Worm (Caenorhabditis elegans) whole organism, L1 larva: ENCODE data around the gene fmo-2.
A peak's percentile ranks its signal among the peaks of the same experiment; 100 is the strongest.

Experiments
- C04F5.9 ChIP-seq: sonication (generic microtip); optimal IDR thresholded peaks from 2 replicates; lab custom pipeline; 2016; ENCODE audit warnings: missing genetic modification characterization, missing compliant biosample characterization
- C16A3.4 ChIP-seq: fragments of 150-350 bp; optimal IDR thresholded peaks from 2 replicates; lab custom pipeline; 2014; ENCODE audit warnings: missing biosample characterization, missing genetic modification characterization
- C34B4.2 ChIP-seq: sonication (generic microtip); optimal IDR thresholded peaks from 2 replicates; lab custom pipeline; 2017; ENCODE audit warnings: mild to moderate bottlenecking, missing genetic modification characterization, missing compliant biosample characterization
- Y116A8C.19 ChIP-seq: sonication (generic microtip); optimal IDR thresholded peaks from 2 replicates; lab custom pipeline; 2016; ENCODE audit warnings: missing compliant biosample characterization, missing genetic modification characterization, borderline replicate concordance
- blmp-1 ChIP-seq: fragments of 150-350 bp; optimal IDR thresholded peaks from 2 replicates; lab custom pipeline; 2014; ENCODE audit warnings: missing biosample characterization, missing genetic modification characterization
- ceh-63 ChIP-seq: fragments of 200-800 bp; sonication (Bioruptor generic); optimal IDR thresholded peaks from 2 replicates; lab custom pipeline; 2018; ENCODE audit warnings: mild to moderate bottlenecking, missing genetic modification characterization, missing compliant biosample characterization
- ceh-90 ChIP-seq: sonication (generic microtip); optimal IDR thresholded peaks from 2 replicates; lab custom pipeline; 2016; ENCODE audit warnings: missing genetic modification characterization, missing compliant biosample characterization
- dsc-1 ChIP-seq: sonication (generic microtip); optimal IDR thresholded peaks from 2 replicates; lab custom pipeline; 2016; ENCODE audit warnings: mild to moderate bottlenecking, missing genetic modification characterization, missing compliant biosample characterization
- efl-1 ChIP-seq, 4 experiments: fragments of 150-350 bp; optimal IDR thresholded peaks in 3 of 4; peaks in 1 of 4; 1 replicate in 1 of 4; 2 replicates in 3 of 4; lab custom pipeline; 2014; ENCODE audit warnings: missing biosample characterization in 2 of 4, missing genetic modification characterization in 2 of 4, missing genetic modification reagents in 2 of 4
- efl-3 ChIP-seq: fragments of 200-800 bp; sonication (Bioruptor generic); optimal IDR thresholded peaks from 2 replicates; lab custom pipeline; 2018; ENCODE audit warnings: mild to moderate bottlenecking, missing genetic modification characterization, missing compliant biosample characterization
- elt-3 ChIP-seq, 6 experiments: fragments of 150-350 bp in 1 of 6; sonication (generic microtip); optimal IDR thresholded peaks; 2 replicates each; lab custom pipeline; 2017 to 2018; ENCODE audit warnings: missing biosample characterization in 6 of 6, missing genetic modification characterization in 6 of 6, inconsistent platforms in 1 of 6
- fkh-8 ChIP-seq: sonication (generic microtip); optimal IDR thresholded peaks from 2 replicates; lab custom pipeline; 2016; ENCODE audit warnings: mild to moderate bottlenecking, missing genetic modification characterization, missing compliant biosample characterization
- hlh-4 ChIP-seq: sonication (generic microtip); optimal IDR thresholded peaks from 2 replicates; lab custom pipeline; 2016; ENCODE audit warnings: mild to moderate bottlenecking, missing genetic modification characterization, missing compliant biosample characterization
- hpl-2 ChIP-seq: fragments of 150-350 bp; optimal IDR thresholded peaks from 2 replicates; lab custom pipeline; 2014; ENCODE audit warnings: missing biosample characterization, missing genetic modification reagents, missing genetic modification characterization
- lin-14 ChIP-seq: fragments of 200-800 bp; sonication (Bioruptor generic); optimal IDR thresholded peaks from 2 replicates; lab custom pipeline; 2018; ENCODE audit warnings: mild to moderate bottlenecking, missing genetic modification characterization, moderate library complexity, missing compliant biosample characterization
- lin-15B ChIP-seq: fragments of 150-350 bp; sonication (generic microtip); optimal IDR thresholded peaks from 3 replicates; lab custom pipeline; 2014; ENCODE audit warnings: missing biosample characterization, missing genetic modification characterization
- lsy-2 ChIP-seq, 2 experiments: fragments of 150-350 bp; optimal IDR thresholded peaks; 2 replicates each; lab custom pipeline; 2014; ENCODE audit warnings: missing biosample characterization in 2 of 2, missing genetic modification characterization in 2 of 2
- mdl-1 ChIP-seq, 2 experiments: fragments of 150-350 bp; optimal IDR thresholded peaks; 2 replicates each; lab custom pipeline; 2014 to 2017; ENCODE audit warnings: missing biosample characterization in 2 of 2, missing genetic modification characterization in 2 of 2, inconsistent platforms in 1 of 2
- mef-2 ChIP-seq: fragments of 150-350 bp; optimal IDR thresholded peaks from 2 replicates; lab custom pipeline; 2014; ENCODE audit warnings: missing biosample characterization, missing genetic modification characterization
- mep-1 ChIP-seq: fragments of 150-350 bp; optimal IDR thresholded peaks from 2 replicates; lab custom pipeline; 2014; ENCODE audit warnings: missing biosample characterization, missing genetic modification characterization
- nhr-12 ChIP-seq: sonication (generic microtip); optimal IDR thresholded peaks from 2 replicates; lab custom pipeline; 2017; ENCODE audit warnings: missing biosample characterization, missing genetic modification characterization
- nhr-19 ChIP-seq: fragments of 200-800 bp; sonication (Bioruptor generic); conservative IDR thresholded peaks from 2 replicates; pipeline ENCODE4 v1.3.6; 2022; ENCODE audit warnings: missing genetic modification characterization, missing compliant biosample characterization
- nhr-20 ChIP-seq: sonication (generic microtip); optimal IDR thresholded peaks from 2 replicates; lab custom pipeline; 2016; ENCODE audit warnings: mild to moderate bottlenecking, missing genetic modification characterization, missing compliant biosample characterization
- nhr-47 ChIP-seq: sonication (generic microtip); optimal IDR thresholded peaks from 2 replicates; lab custom pipeline; 2016; ENCODE audit warnings: mild to moderate bottlenecking, missing genetic modification characterization, moderate library complexity, missing compliant biosample characterization
- nhr-85 ChIP-seq: sonication (generic microtip); peaks from one replicate; lab custom pipeline; 2016; ENCODE audit warnings: missing genetic modification characterization, inconsistent platforms, missing compliant biosample characterization
- nhr-90 ChIP-seq: sonication (generic microtip); optimal IDR thresholded peaks from 2 replicates; lab custom pipeline; 2016; ENCODE audit warnings: mild to moderate bottlenecking, missing genetic modification characterization, missing compliant biosample characterization; ENCODE audit not compliant: poor library complexity
- pag-3 ChIP-seq: sonication (generic microtip); optimal IDR thresholded peaks from 2 replicates; lab custom pipeline; 2017; ENCODE audit warnings: missing genetic modification characterization, mild to moderate bottlenecking, missing compliant biosample characterization, antibody characterized with exemption, borderline replicate concordance; ENCODE audit not compliant: insufficient read depth
- pax-3 ChIP-seq: fragments of 200-800 bp; sonication (Bioruptor generic); optimal IDR thresholded peaks from 2 replicates; lab custom pipeline; 2018; ENCODE audit warnings: mild to moderate bottlenecking, missing genetic modification characterization, moderate library complexity, missing compliant biosample characterization
- pqm-1 ChIP-seq: sonication (generic microtip); optimal IDR thresholded peaks from 3 replicates; lab custom pipeline; 2017; ENCODE audit warnings: missing biosample characterization, missing genetic modification characterization
- snu-23 ChIP-seq: sonication (generic microtip); optimal IDR thresholded peaks from 2 replicates; lab custom pipeline; 2016; ENCODE audit warnings: missing genetic modification characterization, missing compliant biosample characterization
- vab-15 ChIP-seq: sonication (generic microtip); optimal IDR thresholded peaks from 2 replicates; lab custom pipeline; 2017; ENCODE audit warnings: missing genotype, mild to moderate bottlenecking, missing genetic modification characterization, missing compliant biosample characterization
- xbp-1 ChIP-seq: sonication (generic microtip); optimal IDR thresholded peaks from 2 replicates; lab custom pipeline; 2016; ENCODE audit warnings: missing genetic modification characterization, missing compliant biosample characterization
- zag-1 ChIP-seq: fragments of 150-350 bp; optimal IDR thresholded peaks from 2 replicates; lab custom pipeline; 2014; ENCODE audit warnings: missing biosample characterization, missing genetic modification characterization
- ztf-11 ChIP-seq, 2 experiments: sonication (generic microtip); optimal IDR thresholded peaks; 2 replicates each; lab custom pipeline; 2016 to 2017; ENCODE audit warnings: missing genetic modification characterization in 2 of 2, missing biosample characterization in 1 of 2, missing compliant biosample characterization in 1 of 2
- ztf-4 ChIP-seq: fragments of 150-350 bp; optimal IDR thresholded peaks from 2 replicates; lab custom pipeline; 2014; ENCODE audit warnings: missing biosample characterization, missing genetic modification characterization

fmo-2 gene

ce11 chrIV:10714594-10714993 lies 32.3 kb downstream of the fmo-2 start (continued):
- TF ChIP-seq mep-1 (tag; lab: Kevin White, UChicago) (peak; percentile 59), lin-15B (tag; lab: Kevin White, UChicago) (no peak), xbp-1 (tag; lab: Kevin White, UChicago) (peak; percentile 20), pqm-1 (tag; lab: Kevin White, UChicago) (no peak), snu-23 (GFP tag; lab: Kevin White, UChicago) (peak; percentile 60), mdl-1 (tag; optimal IDR thresholded peaks at IDR 0.05; lab: Kevin White, UChicago) (no peak), nhr-85 (tag; lab: Kevin White, UChicago) (peak; percentile 68), nhr-20 (peak; percentile 58), nhr-12 (tag; lab: Kevin White, UChicago) (no peak), blmp-1 (peak; percentile 57), efl-1 (optimal IDR thresholded peaks at IDR 0.05; lab: Kevin White, UChicago) (peak; percentile 23 to 29), efl-1 (GFP tag; optimal IDR thresholded peaks at IDR 0.05 in 1 of 2; lab: Kevin White, UChicago) (peak; percentile 0 to 89), lsy-2 (tag; optimal IDR thresholded peaks at IDR 0.05; lab: Kevin White, UChicago) (peak; percentile 15 to 33), nhr-47 (tag; lab: Kevin White, UChicago) (peak; percentile 10), lin-14 (GFP tag; lab: Kevin White, UChicago) (peak; percentile 75), hpl-2 (GFP tag; lab: Kevin White, UChicago) (no peak), hlh-4 (no peak)

ce11 chrIV:10716348-10716747 lies 34.0 kb downstream of the fmo-2 start, which contains the start of gene ncx-3:
ncx-3 (plus strand) TSS chrIV:10716648.
- TF ChIP-seq nhr-19 (GFP tag; lab: Robert Waterston, UW) (no peak), zag-1 (no peak), vab-15 (no peak), C34B4.2 (tag; lab: Kevin White, UChicago) (no peak), ztf-4 (tag; lab: Kevin White, UChicago) (no peak), elt-3 (tag; optimal IDR thresholded peaks at IDR 0.05; lab: Kevin White, UChicago) (no peak), ztf-11 (tag; optimal IDR thresholded peaks at IDR 0.05; lab: Kevin White, UChicago) (no peak), C16A3.4 (tag; lab: Kevin White, UChicago) (no peak), lsy-2 (tag; optimal IDR thresholded peaks at IDR 0.05; lab: Kevin White, UChicago) (no peak), pax-3 (no peak), ceh-90 (tag; lab: Kevin White, UChicago) (no peak)

ce11 chrIV:10718075-10718474 lies 35.8 kb downstream of the fmo-2 start:
- TF ChIP-seq blmp-1: peak; percentile 51
- TF ChIP-seq pag-3 (tag; lab: Kevin White, UChicago): no peak
- TF ChIP-seq efl-3 (GFP tag; lab: Kevin White, UChicago): no peak
- no peak for TF ChIP-seq Y116A8C.19 (tag; lab: Kevin White, UChicago)
- no peak for TF ChIP-seq C04F5.9 (tag; lab: Kevin White, UChicago)
- no peak for TF ChIP-seq ceh-63 (GFP tag; lab: Kevin White, UChicago)
- TF ChIP-seq, all 84 proteins: peak for 1

- peak; percentile 84 for TF ChIP-seq dsc-1 (tag; lab: Kevin White, UChicago)
- TF ChIP-seq zag-1: no peak
- no peak for TF ChIP-seq C34B4.2 (tag; lab: Kevin White, UChicago)
- TF ChIP-seq fkh-8 (tag; lab: Kevin White, UChicago): peak; percentile 19
- TF ChIP-seq pax-3: peak; percentile 67
- no peak for TF ChIP-seq mef-2 (tag; lab: Kevin White, UChicago)
- TF ChIP-seq nhr-90 (tag; lab: Kevin White, UChicago): no peak
- TF ChIP-seq, all 84 proteins: peak for 3
Measured at ce11 chrIV:10718865-10719264, 36.5 kb downstream of the fmo-2 start.
